Fruit fly (Drosophila melanogaster) whole organism, embryonic: ENCODE data around the gene CG42395.

ENCODE experiments used
- CG10147 ChIP-seq: fragments of 200-800 bp; sonication (Bioruptor generic); optimal IDR thresholded peaks from 2 replicates; lab custom pipeline; 2019; ENCODE audit warnings: missing biosample characterization, mild to moderate bottlenecking, missing genetic modification characterization, moderate library complexity
- CG10274 ChIP-seq: fragments of 200-800 bp; sonication (Bioruptor generic); optimal IDR thresholded peaks from 3 replicates; lab custom pipeline; 2017; ENCODE audit warnings: missing biosample characterization, mild to moderate bottlenecking, missing genetic modification characterization
- CG10979 ChIP-seq: fragments of 200-800 bp; sonication (Bioruptor generic); optimal IDR thresholded peaks from 2 replicates; lab custom pipeline; 2018; ENCODE audit warnings: missing biosample characterization, mild to moderate bottlenecking, missing genetic modification characterization, moderate library complexity
- CG12769 ChIP-seq: fragments of 200-800 bp; sonication (Bioruptor generic); optimal IDR thresholded peaks from 2 replicates; lab custom pipeline; 2019; ENCODE audit warnings: missing biosample characterization, mild to moderate bottlenecking, missing genetic modification characterization, moderate library complexity
- CG1603 ChIP-seq: fragments of 200-800 bp; sonication (Bioruptor generic); optimal IDR thresholded peaks from 2 replicates; lab custom pipeline; 2019; ENCODE audit warnings: missing biosample characterization, mild to moderate bottlenecking, missing genetic modification characterization, moderate library complexity
- CG16863 ChIP-seq: fragments of 200-800 bp; sonication (Bioruptor generic); optimal IDR thresholded peaks from 3 replicates; lab custom pipeline; 2016; ENCODE audit warnings: missing biosample characterization, missing genetic modification characterization
- CG17328 ChIP-seq: fragments of 200-800 bp; sonication (Bioruptor generic); IDR thresholded peaks from 2 replicates; pipeline ENCODE4 v1.3.6; 2022; ENCODE audit warnings: missing biosample characterization, missing genetic modification characterization
- CG18262 ChIP-seq: fragments of 200-800 bp; optimal IDR thresholded peaks from 3 replicates; lab custom pipeline; 2019; ENCODE audit warnings: missing biosample characterization, mild to moderate bottlenecking, missing genetic modification characterization, moderate library complexity
- CG3065 ChIP-seq: fragments of 200-800 bp; sonication (Bioruptor generic); optimal IDR thresholded peaks from 2 replicates; lab custom pipeline; 2016; ENCODE audit warnings: missing biosample characterization, missing genetic modification characterization
- CG31224 ChIP-seq: fragments of 200-800 bp; sonication (Bioruptor generic); IDR thresholded peaks from 2 replicates; pipeline ENCODE4 v1.3.6; 2022; ENCODE audit warnings: missing biosample characterization, missing genetic modification characterization
- CG31365 ChIP-seq: fragments of 200-800 bp; sonication (Bioruptor generic); optimal IDR thresholded peaks from 2 replicates; lab custom pipeline; 2018; ENCODE audit warnings: missing biosample characterization, mild to moderate bottlenecking, missing genetic modification characterization
- CG32772 ChIP-seq: fragments of 200-800 bp; sonication (Bioruptor generic); IDR thresholded peaks from 2 replicates; pipeline ENCODE4 v1.3.6; 2022; ENCODE audit warnings: missing biosample characterization, missing genetic modification characterization
- CG33557 ChIP-seq: fragments of 200-800 bp; sonication (Bioruptor generic); optimal IDR thresholded peaks from 2 replicates; lab custom pipeline; 2019; ENCODE audit warnings: missing biosample characterization, mild to moderate bottlenecking, missing genetic modification characterization, moderate library complexity
- CG42726 ChIP-seq: fragments of 200-800 bp; sonication (Bioruptor generic); IDR thresholded peaks from 2 replicates; pipeline ENCODE4 v1.3.6; 2022; ENCODE audit warnings: missing biosample characterization, missing genetic modification characterization; ENCODE audit not compliant: partially characterized antibody
- CG4617 ChIP-seq: fragments of 200-800 bp; sonication (Bioruptor generic); optimal IDR thresholded peaks from 3 replicates; lab custom pipeline; 2016; ENCODE audit warnings: missing biosample characterization, missing genetic modification characterization, borderline replicate concordance
- CG6683 ChIP-seq: fragments of 200-800 bp; sonication (Bioruptor generic); optimal IDR thresholded peaks from 2 replicates; lab custom pipeline; 2017; ENCODE audit warnings: missing biosample characterization, mild to moderate bottlenecking, missing genetic modification characterization, missing genetic modification reagents
- CG8478 ChIP-seq: fragments of >200 bp; optimal IDR thresholded peaks from 2 replicates; lab custom pipeline; 2018
- Dad ChIP-seq: fragments of 200-800 bp; sonication (Bioruptor generic); optimal IDR thresholded peaks from 3 replicates; lab custom pipeline; 2016; ENCODE audit warnings: missing biosample characterization, missing genetic modification characterization
- Dek ChIP-seq: fragments of 200-800 bp; sonication (Bioruptor generic); optimal IDR thresholded peaks from 3 replicates; lab custom pipeline; 2019; ENCODE audit warnings: missing biosample characterization, mild to moderate bottlenecking, missing genetic modification characterization, moderate library complexity
- Dll ChIP-seq: fragments of 200-800 bp; sonication (Bioruptor generic); IDR thresholded peaks from 4 replicates; pipeline ENCODE4 v1.3.6; 2022; ENCODE audit warnings: missing biosample characterization, missing genetic modification characterization; ENCODE audit not compliant: partially characterized antibody
- GATAe ChIP-seq: fragments of 200-800 bp; sonication (Bioruptor generic); conservative IDR thresholded peaks from 2 replicates; pipeline ENCODE4 v1.3.6; 2022; ENCODE audit warnings: missing biosample characterization, missing genetic modification characterization
- Hey ChIP-seq: fragments of 200-800 bp; sonication (Bioruptor generic); optimal IDR thresholded peaks from 3 replicates; lab custom pipeline; 2018; ENCODE audit warnings: missing biosample characterization, mild to moderate bottlenecking, missing genetic modification characterization
- Hsf ChIP-seq: fragments of 200-800 bp; sonication (Bioruptor generic); optimal IDR thresholded peaks from 3 replicates; lab custom pipeline; 2016; ENCODE audit warnings: missing biosample characterization, missing genetic modification characterization
- Mad ChIP-seq: fragments of 200-800 bp; sonication (Bioruptor generic); optimal IDR thresholded peaks from 2 replicates; lab custom pipeline; 2016; ENCODE audit warnings: missing biosample characterization, missing genetic modification characterization
- Max ChIP-seq: fragments of 200-800 bp; sonication (Bioruptor generic); optimal IDR thresholded peaks from 2 replicates; lab custom pipeline; 2016; ENCODE audit warnings: missing biosample characterization, mild to moderate bottlenecking, missing genetic modification characterization
- Oli ChIP-seq: fragments of 200-800 bp; sonication (Bioruptor generic); optimal IDR thresholded peaks from 2 replicates; lab custom pipeline; 2018; ENCODE audit warnings: missing biosample characterization, mild to moderate bottlenecking, missing genetic modification characterization, moderate library complexity
- Pdp1 ChIP-seq, 2 experiments: fragments of 200-800 bp; sonication (Bioruptor generic); optimal IDR thresholded peaks; 3 replicates each; lab custom pipeline; 2016; ENCODE audit warnings: missing biosample characterization in 2 of 2, missing genetic modification characterization in 2 of 2, mild to moderate bottlenecking in 1 of 2, moderate library complexity in 1 of 2
- Rx ChIP-seq: fragments of 200-800 bp; sonication (Bioruptor generic); IDR thresholded peaks from 2 replicates; pipeline ENCODE4 v1.3.6; 2022; ENCODE audit warnings: missing biosample characterization, missing genetic modification characterization
- bowl ChIP-seq: fragments of 200-800 bp; sonication (Bioruptor generic); IDR thresholded peaks from 2 replicates; pipeline ENCODE4 v1.3.6; 2022; ENCODE audit warnings: missing biosample characterization, missing genetic modification characterization
- cas ChIP-seq: fragments of 200-800 bp; sonication (Bioruptor generic); IDR thresholded peaks from 2 replicates; pipeline ENCODE4 v1.3.6; 2022; ENCODE audit warnings: missing biosample characterization, missing genetic modification characterization
- chn ChIP-seq: fragments of 200-800 bp; sonication (Bioruptor generic); optimal IDR thresholded peaks from 2 replicates; lab custom pipeline; 2016; ENCODE audit warnings: missing biosample characterization, missing genetic modification characterization
- dan ChIP-seq: fragments of 200-800 bp; sonication (Bioruptor generic); IDR thresholded peaks from 2 replicates; pipeline ENCODE4 v1.3.6; 2022; ENCODE audit warnings: missing biosample characterization, missing genetic modification characterization
- danr ChIP-seq: fragments of 200-800 bp; sonication (Bioruptor generic); IDR thresholded peaks from 2 replicates; pipeline ENCODE4 v1.3.6; 2022; ENCODE audit warnings: missing biosample characterization, missing genetic modification characterization
- emc ChIP-seq: fragments of 200-800 bp; sonication (Bioruptor generic); optimal IDR thresholded peaks from 2 replicates; lab custom pipeline; 2016; ENCODE audit warnings: missing biosample characterization, missing genetic modification characterization
- grau ChIP-seq: fragments of 200-800 bp; optimal IDR thresholded peaks from 3 replicates; lab custom pipeline; 2019; ENCODE audit warnings: missing biosample characterization, mild to moderate bottlenecking, missing genetic modification characterization, moderate library complexity
- hkb ChIP-seq, 2 experiments: fragments of 200-800 bp in 1 of 2; fragments of >200 bp in 1 of 2; sonication (Bioruptor generic) in 1 of 2; IDR thresholded peaks in 1 of 2; optimal IDR thresholded peaks in 1 of 2; 2 replicates each; pipeline versions ENCODE4 v1.3.6 to Lab custom; 2017 to 2022; ENCODE audit warnings: missing biosample characterization in 1 of 2, missing genetic modification characterization in 1 of 2
- insv ChIP-seq, 2 experiments: fragments of 200-800 bp; sonication (Bioruptor generic); optimal IDR thresholded peaks; 3 replicates each; lab custom pipeline; 2016 to 2018; ENCODE audit warnings: missing biosample characterization in 2 of 2, missing genetic modification characterization in 2 of 2
- ken ChIP-seq: fragments of 200-800 bp; sonication (Bioruptor generic); IDR thresholded peaks from 3 replicates; pipeline ENCODE4 v1.3.6; 2022; ENCODE audit warnings: missing biosample characterization, missing genetic modification characterization
- mld ChIP-seq: fragments of 200-800 bp; sonication (Bioruptor generic); IDR thresholded peaks from 3 replicates; pipeline ENCODE4 v1.3.6; 2022; ENCODE audit warnings: missing biosample characterization, missing genetic modification characterization; ENCODE audit not compliant: partially characterized antibody
- nerfin-1 ChIP-seq: fragments of 200-800 bp; sonication (Bioruptor generic); optimal IDR thresholded peaks from 3 replicates; lab custom pipeline; 2019; ENCODE audit warnings: missing biosample characterization, mild to moderate bottlenecking, missing genetic modification characterization, moderate library complexity
- onecut ChIP-seq: fragments of 200-800 bp; sonication (Bioruptor generic); IDR thresholded peaks from 2 replicates; pipeline ENCODE4 v1.3.6; 2022; ENCODE audit warnings: missing biosample characterization, missing genetic modification characterization
- pho ChIP-seq: fragments of 200-800 bp; sonication (Bioruptor generic); optimal IDR thresholded peaks from 2 replicates; lab custom pipeline; 2016; ENCODE audit warnings: missing biosample characterization, missing genetic modification characterization
- ranshi ChIP-seq: fragments of 200-800 bp; sonication (Bioruptor generic); IDR thresholded peaks from 2 replicates; pipeline ENCODE4 v1.3.6; 2022; ENCODE audit warnings: missing biosample characterization, missing genetic modification characterization
- salm ChIP-seq: fragments of 200-800 bp; sonication (Bioruptor generic); optimal IDR thresholded peaks from 2 replicates; lab custom pipeline; 2018; ENCODE audit warnings: missing biosample characterization, mild to moderate bottlenecking, missing genetic modification characterization
- sob ChIP-seq: fragments of 200-800 bp; sonication (Bioruptor generic); IDR thresholded peaks from 2 replicates; pipeline ENCODE4 v1.3.6; 2022; ENCODE audit warnings: missing biosample characterization, missing genetic modification characterization
- tap ChIP-seq: fragments of 200-800 bp; optimal IDR thresholded peaks from 3 replicates; lab custom pipeline; 2019; ENCODE audit warnings: missing biosample characterization, mild to moderate bottlenecking, missing genetic modification characterization, moderate library complexity
- trem ChIP-seq: fragments of 200-800 bp; optimal IDR thresholded peaks from 3 replicates; lab custom pipeline; 2019; ENCODE audit warnings: missing biosample characterization, mild to moderate bottlenecking, missing genetic modification characterization, moderate library complexity
- z ChIP-seq: fragments of 200-800 bp; sonication (Bioruptor generic); IDR thresholded peaks from 3 replicates; pipeline ENCODE4 v1.3.6; 2022; ENCODE audit warnings: missing biosample characterization, missing genetic modification characterization
- zfh1 ChIP-seq: fragments of 200-800 bp; sonication (Bioruptor generic); IDR thresholded peaks from 3 replicates; pipeline ENCODE4 v1.3.6; 2022; ENCODE audit warnings: missing biosample characterization, missing genetic modification characterization

The CG42395 gene

dm6 chrX:9583440-9584103 is 7.5 kb upstream of the CG42395 start (continued):
- TF ChIP-seq Max (GFP tag; lab: Kevin White, UChicago): peak; percentile 82
- peak; percentile 93 for TF ChIP-seq CG10979 (tag; lab: Kevin White, UChicago)
- TF ChIP-seq nerfin-1 (tag; lab: Kevin White, UChicago): peak; percentile 91
- peak; percentile 66 for TF ChIP-seq pho (GFP tag; lab: Kevin White, UChicago)
- peak; percentile 90 for TF ChIP-seq onecut (GFP tag; lab: Robert Waterston, UW)
- peak; percentile 83 for TF ChIP-seq trem (tag; lab: Kevin White, UChicago)
- peak; percentile 92 for TF ChIP-seq CG32772 (GFP tag; lab: Robert Waterston, UW)
- peak; percentile 83 for TF ChIP-seq CG31224
- peak; percentile 90 for TF ChIP-seq CG17328 (GFP tag; lab: Robert Waterston, UW)
- TF ChIP-seq Oli: peak; percentile 96
- TF ChIP-seq mld (GFP tag; lab: Robert Waterston, UW): no peak
- peak; percentile 94 for TF ChIP-seq CG10147
- TF ChIP-seq CG10274: peak; percentile 87
- TF ChIP-seq sob (GFP tag; lab: Robert Waterston, UW): peak; percentile 94
- peak; percentile 91 for TF ChIP-seq CG12769 (tag; lab: Kevin White, UChicago)
- peak; percentile 73 for TF ChIP-seq Mad (GFP tag; lab: Kevin White, UChicago)
- peak; percentile 65 for TF ChIP-seq Hey (tag; lab: Kevin White, UChicago)
- peak; percentile 89 for TF ChIP-seq CG33557
- peak; percentile 72 for TF ChIP-seq CG4617
- peak; percentile 88 for TF ChIP-seq ranshi (GFP tag; lab: Robert Waterston, UW)
- TF ChIP-seq Rx (GFP tag; lab: Robert Waterston, UW): peak; percentile 85
- TF ChIP-seq GATAe (GFP tag; lab: Robert Waterston, UW): peak; percentile 77
- peak; percentile 93 for TF ChIP-seq salm (tag; lab: Kevin White, UChicago)
- peak; percentile 81 for TF ChIP-seq ken (GFP tag; lab: Robert Waterston, UW)
- peak; percentile 84 for TF ChIP-seq cas
- TF ChIP-seq Dek: peak; percentile 94
- TF ChIP-seq CG16863 (GFP tag; lab: Kevin White, UChicago): peak; percentile 65
- peak; percentile 64; the same call in 1 of the 3 replicates for TF ChIP-seq z
- TF ChIP-seq hkb (optimal IDR thresholded peaks at IDR 0.05; lab: Kevin White, UChicago): no peak
- TF ChIP-seq hkb (GFP tag; IDR thresholded peaks at IDR 0.05; lab: Robert Waterston, UW): peak; percentile 96
- peak; percentile 83 for TF ChIP-seq CG31365 (tag; lab: Kevin White, UChicago)
- TF ChIP-seq emc: peak; percentile 6
- peak; percentile 95 for TF ChIP-seq CG18262 (tag; lab: Kevin White, UChicago)
- peak; percentile 94 for TF ChIP-seq tap
- peak; percentile 78 to 97 for TF ChIP-seq Pdp1 (GFP tag; optimal IDR thresholded peaks at IDR 0.05; lab: Kevin White, UChicago)
- TF ChIP-seq insv (GFP tag; optimal IDR thresholded peaks at IDR 0.05; lab: Kevin White, UChicago): peak in 1 of 2 experiments; percentile 61
- TF ChIP-seq Dad (GFP tag; lab: Kevin White, UChicago): peak; percentile 46
- TF ChIP-seq grau: peak; percentile 95
- TF ChIP-seq danr: peak; percentile 89
- peak; percentile 83 for TF ChIP-seq CG1603
- TF ChIP-seq CG8478: no peak
- no peak for TF ChIP-seq Dll (GFP tag; lab: Robert Waterston, UW)
- TF ChIP-seq CG3065 (GFP tag; lab: Kevin White, UChicago): peak; percentile 82
- peak; percentile 90 for TF ChIP-seq CG6683 (GFP tag; lab: Kevin White, UChicago)
- TF ChIP-seq chn (GFP tag; lab: Kevin White, UChicago): peak; percentile 57
- peak; percentile 86 for TF ChIP-seq Hsf (GFP tag; lab: Kevin White, UChicago)
- peak; percentile 93 for TF ChIP-seq zfh1
- no peak for TF ChIP-seq CG42726 (GFP tag; lab: Robert Waterston, UW)
- TF ChIP-seq dan (GFP tag; lab: Robert Waterston, UW): peak; percentile 38; the same call in 1 of the 2 replicates
- peak; percentile 87 for TF ChIP-seq bowl
